Fruit fly (Drosophila melanogaster) whole organism, prepupa: ENCODE measurements around the gene CG5177.

Experiments
- Blimp-1 ChIP-seq: fragments of 200-800 bp; sonication (Bioruptor generic); optimal IDR thresholded peaks from 3 replicates; lab custom pipeline; 2017; ENCODE audit warnings: missing biosample characterization, missing genetic modification characterization, mild to moderate bottlenecking, moderate library complexity, missing genetic modification reagents
- CG6163 ChIP-seq: fragments of 200-800 bp; sonication (Bioruptor generic); IDR thresholded peaks from 3 replicates; pipeline ENCODE4 v1.3.6; 2022; ENCODE audit warnings: missing biosample characterization, missing genetic modification characterization
- CG8119 ChIP-seq: fragments of 200-800 bp; sonication (Bioruptor generic); IDR thresholded peaks from 3 replicates; pipeline ENCODE4 v1.3.6; 2022; ENCODE audit warnings: missing biosample characterization, missing genetic modification characterization
- CG8632 ChIP-seq: fragments of 200-800 bp; sonication (Bioruptor generic); optimal IDR thresholded peaks from 3 replicates; lab custom pipeline; 2016; ENCODE audit warnings: missing biosample characterization, missing genetic modification characterization
- Hr38 ChIP-seq: sonication (Bioruptor generic); optimal IDR thresholded peaks from 2 replicates; lab custom pipeline; 2016; ENCODE audit warnings: missing biosample characterization, missing genetic modification characterization
- Hr4 ChIP-seq: fragments of 200-800 bp; sonication (Bioruptor generic); optimal IDR thresholded peaks from 3 replicates; lab custom pipeline; 2016; ENCODE audit warnings: missing biosample characterization, missing genetic modification characterization
- cyc ChIP-seq: fragments of 200-800 bp; sonication (Bioruptor generic); optimal IDR thresholded peaks from 3 replicates; lab custom pipeline; 2016; ENCODE audit warnings: missing biosample characterization, missing genetic modification characterization
- net ChIP-seq: fragments of 200-800 bp; sonication (Bioruptor generic); optimal IDR thresholded peaks from 3 replicates; lab custom pipeline; 2016; ENCODE audit warnings: missing biosample characterization, missing genetic modification characterization
- vri ChIP-seq: fragments of 200-800 bp; sonication (Bioruptor generic); optimal IDR thresholded peaks from 3 replicates; lab custom pipeline; 2016; ENCODE audit warnings: missing biosample characterization, mild to moderate bottlenecking, missing genetic modification characterization

dm6 chr2L:7433337-7433956 is 28.4 kb downstream of the CG5177 start, which contains the start of gene CG5958:
- TF ChIP-seq CG6163 (GFP tag; lab: Robert Waterston, UW) (no peak), cyc (GFP tag; lab: Kevin White, UChicago) (no peak), Hr4 (GFP tag; lab: Kevin White, UChicago) (no peak), Blimp-1 (GFP tag; lab: Kevin White, UChicago) (no peak), net (no peak), Hr38 (GFP tag; lab: Kevin White, UChicago) (no peak), CG8119 (no peak), CG8632 (GFP tag; lab: Kevin White, UChicago) (no peak), vri (GFP tag; lab: Kevin White, UChicago) (peak; percentile 93)
